Fruit fly (Drosophila melanogaster): ENCODE results near the gene Rab9Fb.

dm6 chrX:10931250-10931649, 21.0 kb downstream of the Rab9Fb start:
- TF ChIP-seq Sox102F (GFP tag; optimal IDR thresholded peaks at IDR 0.05) (no peak), CG6808 (GFP tag; optimal IDR thresholded peaks at IDR 0.05) (no peak), net (GFP tag; optimal IDR thresholded peaks at IDR 0.05) (no peak), Lpt (GFP tag; optimal IDR thresholded peaks at IDR 0.05) (no peak), Met (GFP tag; optimal IDR thresholded peaks at IDR 0.05) (no peak), Blimp-1 (GFP tag; optimal IDR thresholded peaks at IDR 0.05) (no peak), Sox14 (GFP tag; optimal IDR thresholded peaks at IDR 0.05) (no peak), Gug (GFP tag; IDR thresholded peaks at IDR 0.05) (no peak), eg (GFP tag; IDR thresholded peaks at IDR 0.05) (no peak), Sox15 (GFP tag; optimal IDR thresholded peaks at IDR 0.05) (no peak)
